Worm (Caenorhabditis elegans) whole organism, L4 larva: ENCODE data around the gene ZK1240.3.
A peak's percentile ranks its signal among the peaks of the same experiment; 100 is the strongest.

Source experiments
- T20F7.1 ChIP-seq: fragments of 200-800 bp; sonication (Bioruptor generic); optimal IDR thresholded peaks from 2 replicates; lab custom pipeline; 2018; ENCODE audit warnings: mild to moderate bottlenecking, missing genetic modification characterization, missing compliant biosample characterization
- T26A8.4 ChIP-seq: fragments of 200-800 bp; sonication (Bioruptor generic); IDR thresholded peaks from 2 replicates; pipeline ENCODE4 v1.3.6; 2022; ENCODE audit warnings: missing genetic modification characterization, missing compliant biosample characterization
- Y48G9A.11 ChIP-seq: fragments of 200-800 bp; sonication (Bioruptor generic); IDR thresholded peaks from 2 replicates; pipeline ENCODE4 v1.3.6; 2022; ENCODE audit warnings: missing genetic modification reagents, missing genetic modification characterization, missing compliant biosample characterization
- Y75B8A.6 ChIP-seq: fragments of 200-800 bp; sonication (Bioruptor generic); IDR thresholded peaks from 2 replicates; pipeline ENCODE4 v1.3.6; 2022; ENCODE audit warnings: missing genetic modification reagents, missing genetic modification characterization, missing compliant biosample characterization
- ZK337.2 ChIP-seq: fragments of 200-800 bp; sonication (Bioruptor generic); IDR thresholded peaks from 2 replicates; pipeline ENCODE4 v1.3.6; 2022; ENCODE audit warnings: missing genetic modification reagents, missing genetic modification characterization, missing compliant biosample characterization
- aha-1 ChIP-seq: fragments of 150-350 bp; peaks from one replicate; lab custom pipeline; 2014; ENCODE audit warnings: missing biosample characterization, missing genetic modification characterization
- ceh-20 ChIP-seq: fragments of 200-800 bp; sonication (Bioruptor generic); IDR thresholded peaks from 2 replicates; pipeline ENCODE4 v1.3.6; 2022; ENCODE audit warnings: missing genetic modification reagents, missing genetic modification characterization, missing compliant biosample characterization
- ceh-32 ChIP-seq: sonication (generic microtip); optimal IDR thresholded peaks from 2 replicates; lab custom pipeline; 2016; ENCODE audit warnings: mild to moderate bottlenecking, missing genetic modification characterization, missing compliant biosample characterization; ENCODE audit not compliant: poor library complexity
- ceh-44 ChIP-seq: fragments of 200-800 bp; sonication (Bioruptor generic); IDR thresholded peaks from 2 replicates; pipeline ENCODE4 v1.3.6; 2022; ENCODE audit warnings: missing genetic modification reagents, missing genetic modification characterization, missing compliant biosample characterization
- daf-16 ChIP-seq, 3 experiments: sonication (generic microtip); optimal IDR thresholded peaks; 2 replicates each; lab custom pipeline; 2016 to 2017; ENCODE audit warnings: missing genetic modification characterization in 3 of 3, missing genetic modification reagents in 3 of 3, mild to moderate bottlenecking in 2 of 3, missing compliant biosample characterization in 2 of 3, missing biosample characterization in 1 of 3, moderate library complexity in 1 of 3
- dmd-6 ChIP-seq: fragments of 200-800 bp; sonication (Bioruptor generic); IDR thresholded peaks from 2 replicates; pipeline ENCODE4 v1.3.6; 2022; ENCODE audit warnings: missing genetic modification reagents, missing genetic modification characterization, missing compliant biosample characterization
- dpl-1 ChIP-seq: fragments of 150-350 bp; optimal IDR thresholded peaks from 2 replicates; lab custom pipeline; 2014; ENCODE audit warnings: missing biosample characterization, missing genetic modification reagents, missing genetic modification characterization
- duxl-1 ChIP-seq: sonication (generic microtip); optimal IDR thresholded peaks from 2 replicates; lab custom pipeline; 2016; ENCODE audit warnings: mild to moderate bottlenecking, missing genetic modification characterization, moderate library complexity, missing compliant biosample characterization; ENCODE audit not compliant: poor library complexity
- dve-1 ChIP-seq: sonication (generic microtip); optimal IDR thresholded peaks from 2 replicates; lab custom pipeline; 2017; ENCODE audit warnings: antibody characterized with exemption, mild to moderate bottlenecking, missing genetic modification characterization, missing compliant biosample characterization; ENCODE audit not compliant: insufficient read depth
- egl-43 ChIP-seq: fragments of 200-800 bp; sonication (Bioruptor generic); IDR thresholded peaks from 2 replicates; pipeline ENCODE4 v1.3.6; 2022; ENCODE audit warnings: missing genetic modification reagents, missing genetic modification characterization, missing compliant biosample characterization
- hif-1 ChIP-seq, 2 experiments: sonication (generic microtip); optimal IDR thresholded peaks; 2 replicates each; lab custom pipeline; 2016 to 2017; ENCODE audit warnings: missing compliant biosample characterization in 2 of 2, missing genetic modification characterization in 2 of 2, missing genetic modification reagents in 2 of 2, missing genotype in 2 of 2, mild to moderate bottlenecking in 1 of 2
- hlh-11 ChIP-seq: fragments of 200-800 bp; sonication (Bioruptor generic); optimal IDR thresholded peaks from 2 replicates; lab custom pipeline; 2018; ENCODE audit warnings: mild to moderate bottlenecking, missing genetic modification characterization, missing compliant biosample characterization
- lim-7 ChIP-seq: fragments of 200-800 bp; sonication (Bioruptor generic); IDR thresholded peaks from 2 replicates; pipeline ENCODE4 v1.3.6; 2022; ENCODE audit warnings: missing genetic modification characterization, missing compliant biosample characterization
- lin-1 ChIP-seq: fragments of 200-800 bp; sonication (Bioruptor generic); IDR thresholded peaks from 2 replicates; pipeline ENCODE4 v1.3.6; 2022; ENCODE audit warnings: missing genetic modification reagents, missing genetic modification characterization, missing compliant biosample characterization
- lin-29 ChIP-seq: fragments of 200-800 bp; sonication (Bioruptor generic); IDR thresholded peaks from 2 replicates; pipeline ENCODE4 v1.3.6; 2022; ENCODE audit warnings: missing genetic modification reagents, missing genetic modification characterization, missing compliant biosample characterization
- lir-3 ChIP-seq: sonication (generic microtip); optimal IDR thresholded peaks from 2 replicates; lab custom pipeline; 2016; ENCODE audit warnings: mild to moderate bottlenecking, missing genetic modification characterization, missing compliant biosample characterization
- mdl-1 ChIP-seq, 2 experiments: fragments of 150-350 bp in 1 of 2; sonication (generic microtip) in 1 of 2; optimal IDR thresholded peaks; 2 replicates each; lab custom pipeline; 2014 to 2017; ENCODE audit warnings: missing biosample characterization in 2 of 2, missing genetic modification characterization in 2 of 2
- mes-2 ChIP-seq: sonication (generic microtip); optimal IDR thresholded peaks from 2 replicates; lab custom pipeline; 2016; ENCODE audit warnings: missing genotype, mild to moderate bottlenecking, missing genetic modification characterization, missing compliant biosample characterization; ENCODE audit not compliant: poor library complexity, severe bottlenecking
- nhr-25 ChIP-seq: sonication (generic microtip); optimal IDR thresholded peaks from 2 replicates; lab custom pipeline; 2017; ENCODE audit warnings: missing genetic modification characterization, mild to moderate bottlenecking, missing compliant biosample characterization, antibody characterized with exemption, moderate library complexity, borderline replicate concordance; ENCODE audit not compliant: insufficient read depth
- nhr-28 ChIP-seq: fragments of 150-350 bp; optimal IDR thresholded peaks from 2 replicates; lab custom pipeline; 2014; ENCODE audit warnings: missing biosample characterization, missing genetic modification characterization
- nhr-41 ChIP-seq: fragments of 200-800 bp; sonication (Bioruptor generic); IDR thresholded peaks from 2 replicates; pipeline ENCODE4 v1.3.6; 2022; ENCODE audit warnings: missing genetic modification reagents, missing genetic modification characterization, missing compliant biosample characterization
- php-3 ChIP-seq: fragments of 200-800 bp; sonication (Bioruptor generic); IDR thresholded peaks from 2 replicates; pipeline ENCODE4 v1.3.6; 2022; ENCODE audit warnings: missing genetic modification reagents, missing genetic modification characterization, missing compliant biosample characterization
- pqm-1 ChIP-seq: sonication (generic microtip); optimal IDR thresholded peaks from 2 replicates; lab custom pipeline; 2017; ENCODE audit warnings: missing biosample characterization, missing genetic modification characterization
- rbr-2 ChIP-seq: sonication (generic microtip); optimal IDR thresholded peaks from 2 replicates; lab custom pipeline; 2016; ENCODE audit warnings: missing genotype, missing genetic modification characterization, missing compliant biosample characterization
- saeg-2 ChIP-seq: fragments of 200-800 bp; sonication (Bioruptor generic); IDR thresholded peaks from 2 replicates; pipeline ENCODE4 v1.3.6; 2022; ENCODE audit warnings: missing genetic modification reagents, missing genetic modification characterization, missing compliant biosample characterization
- set-16 ChIP-seq: fragments of 200-800 bp; sonication (Bioruptor generic); IDR thresholded peaks from 2 replicates; pipeline ENCODE4 v1.3.6; 2022; ENCODE audit warnings: missing genetic modification reagents, missing genetic modification characterization, missing compliant biosample characterization
- spr-3 ChIP-seq: fragments of 200-800 bp; sonication (Bioruptor generic); optimal IDR thresholded peaks from 2 replicates; lab custom pipeline; 2018; ENCODE audit warnings: mild to moderate bottlenecking, missing genetic modification characterization, missing compliant biosample characterization
- tra-1 ChIP-seq: fragments of 200-800 bp; sonication (Bioruptor generic); IDR thresholded peaks from 2 replicates; pipeline ENCODE4 v1.3.6; 2022; ENCODE audit warnings: missing genetic modification reagents, missing genetic modification characterization, missing compliant biosample characterization
- unc-130 ChIP-seq: sonication (generic microtip); optimal IDR thresholded peaks from 2 replicates; lab custom pipeline; 2016; ENCODE audit warnings: missing genetic modification reagents, missing genetic modification characterization, missing compliant biosample characterization
- unc-39 ChIP-seq: sonication (generic microtip); optimal IDR thresholded peaks from 2 replicates; lab custom pipeline; 2017; ENCODE audit warnings: missing biosample characterization, missing genetic modification characterization
- unc-62 ChIP-seq, 3 experiments: fragments of 150-350 bp in 1 of 3; sonication (generic microtip); optimal IDR thresholded peaks in 2 of 3; peaks in 1 of 3; 1 replicate in 1 of 3; 2 replicates in 2 of 3; lab custom pipeline; 2014 to 2017; ENCODE audit warnings: missing biosample characterization in 3 of 3, missing genetic modification characterization in 3 of 3, missing genetic modification reagents in 3 of 3, missing genotype in 1 of 3
- vab-7 ChIP-seq: fragments of 200-800 bp; sonication (Bioruptor generic); IDR thresholded peaks from 2 replicates; pipeline ENCODE4 v1.3.6; 2022; ENCODE audit warnings: missing genetic modification reagents, missing genetic modification characterization, missing compliant biosample characterization
- zag-1 ChIP-seq: fragments of 150-350 bp; optimal IDR thresholded peaks from 2 replicates; lab custom pipeline; 2014; ENCODE audit warnings: missing biosample characterization, missing genetic modification characterization
- zip-11 ChIP-seq: fragments of 200-800 bp; sonication (Bioruptor generic); IDR thresholded peaks from 2 replicates; pipeline ENCODE4 v1.3.6; 2022; ENCODE audit warnings: missing genetic modification characterization, missing compliant biosample characterization

Gene ZK1240.3

DNA sequence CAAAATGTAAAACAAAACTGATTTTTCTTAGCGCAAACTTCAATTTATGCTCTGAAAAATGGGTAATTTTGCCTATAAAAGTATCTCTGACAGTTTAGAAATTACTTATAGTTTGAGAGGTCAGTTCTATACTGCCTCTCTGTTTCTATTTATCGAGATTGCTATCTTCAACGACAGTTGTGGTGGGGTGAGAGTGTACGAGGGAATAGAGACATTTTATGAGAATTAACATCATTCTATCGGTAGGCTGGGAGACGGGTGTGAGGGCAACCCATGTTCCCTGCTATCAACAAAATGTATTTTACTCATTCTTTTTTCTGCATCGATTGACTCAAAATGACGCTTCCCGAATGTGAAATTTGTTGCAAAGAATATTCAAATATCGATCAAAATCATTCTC is at the start of gene ZK1240.3:
ZK1240.3 (plus strand) TSS at position 238 of the 400 bp plus-strand sequence.
- TF ChIP-seq nhr-28 (tag; lab: Kevin White, UChicago) (peak; percentile 78), ceh-20 (GFP tag; lab: Robert Waterston, UW) (no peak), nhr-25 (tag; lab: Kevin White, UChicago) (no peak), spr-3 (GFP tag; lab: Kevin White, UChicago) (no peak), vab-7 (GFP tag; lab: Robert Waterston, UW) (no peak), aha-1 (tag; lab: Kevin White, UChicago) (peak; percentile 80), Y75B8A.6 (no peak), dpl-1 (GFP tag; lab: Kevin White, UChicago) (no peak), zip-11 (GFP tag; lab: Robert Waterston, UW) (no peak), lin-29 (GFP tag; lab: Robert Waterston, UW) (no peak), nhr-41 (GFP tag; lab: Robert Waterston, UW) (peak; percentile 55; the same call in 1 of the 2 replicates), lim-7 (GFP tag; lab: Robert Waterston, UW) (no peak), dve-1 (tag; lab: Kevin White, UChicago) (peak; percentile 23), lin-1 (GFP tag; lab: Robert Waterston, UW) (no peak), tra-1 (GFP tag; lab: Robert Waterston, UW) (no peak), hif-1 (tag; optimal IDR thresholded peaks at IDR 0.05; lab: Kevin White, UChicago) (no peak), Y48G9A.11 (GFP tag; lab: Robert Waterston, UW) (no peak), pqm-1 (peak; percentile 91), dmd-6 (GFP tag; lab: Robert Waterston, UW) (peak; percentile 69), lir-3 (tag; lab: Kevin White, UChicago) (no peak), unc-62 (GFP tag; optimal IDR thresholded peaks at IDR 0.05 in 1 of 2; lab: Kevin White, UChicago) (peak in 1 of 2 experiments; percentile 37), unc-62 (tag; optimal IDR thresholded peaks at IDR 0.05; lab: Kevin White, UChicago) (no peak), mes-2 (tag; lab: Kevin White, UChicago) (no peak), rbr-2 (tag; lab: Kevin White, UChicago) (no peak), T20F7.1 (peak; percentile 32), mdl-1 (tag; optimal IDR thresholded peaks at IDR 0.05; lab: Kevin White, UChicago) (no peak), unc-130 (GFP tag; lab: Kevin White, UChicago) (no peak), hlh-11 (tag; lab: Kevin White, UChicago) (peak; percentile 58), unc-39 (no peak), zag-1 (no peak), daf-16 (GFP tag; optimal IDR thresholded peaks at IDR 0.05; lab: Kevin White, UChicago) (no peak), daf-16 (tag; optimal IDR thresholded peaks at IDR 0.05; lab: Kevin White, UChicago) (peak; percentile 62), ceh-32 (tag; lab: Kevin White, UChicago) (no peak), egl-43 (GFP tag; lab: Robert Waterston, UW) (no peak), duxl-1 (tag; lab: Kevin White, UChicago) (no peak), saeg-2 (GFP tag; lab: Robert Waterston, UW) (no peak), php-3 (GFP tag; lab: Robert Waterston, UW) (0 out of 2 replicates have a peak, but pooled peaks have one; percentile 48), T26A8.4 (GFP tag; lab: Robert Waterston, UW) (no peak)

- no peak for TF ChIP-seq ceh-44 (GFP tag; lab: Robert Waterston, UW)
- TF ChIP-seq set-16 (GFP tag; lab: Robert Waterston, UW), result peak; percentile 86
- TF ChIP-seq ZK337.2 (GFP tag; lab: Robert Waterston, UW), result 0 out of 2 replicates have a peak, but pooled peaks have one; percentile 35
- 0 out of 2 replicates have a peak, but pooled peaks have one; percentile 50 for TF ChIP-seq egl-43 (GFP tag; lab: Robert Waterston, UW)
- TF ChIP-seq aha-1 (tag; lab: Kevin White, UChicago), result peak; percentile 28
Measured at ce11 chrII:2273750-2274149, 46.4 kb upstream of the ZK1240.3 start.
